Worm (Caenorhabditis elegans) whole organism, midembryonic: Measurements from ENCODE around the gene sre-32.
A peak's percentile ranks its signal among the peaks of the same experiment; 100 is the strongest.

ENCODE experiments used
- T22C8.4 ChIP-seq: fragments of 200-800 bp; sonication (Bioruptor generic); IDR thresholded peaks from 2 replicates; pipeline ENCODE4 v1.3.6; 2022; ENCODE audit warnings: missing genetic modification characterization, missing compliant biosample characterization
- cog-1 ChIP-seq: sonication (generic microtip); optimal IDR thresholded peaks from 2 replicates; lab custom pipeline; 2016; ENCODE audit warnings: missing genetic modification characterization, missing compliant biosample characterization
- flt-1 ChIP-seq: fragments of 200-800 bp; sonication (Bioruptor generic); IDR thresholded peaks from 2 replicates; pipeline ENCODE4 v1.3.6; 2022; ENCODE audit warnings: missing genetic modification characterization, missing compliant biosample characterization
- klf-2 ChIP-seq: fragments of 200-800 bp; sonication (Bioruptor generic); conservative IDR thresholded peaks from 2 replicates; pipeline ENCODE4 v1.3.6; 2022; ENCODE audit warnings: missing genetic modification reagents, missing genetic modification characterization, missing compliant biosample characterization
- med-1 ChIP-seq: sonication (generic microtip); optimal IDR thresholded peaks from 2 replicates; lab custom pipeline; 2017; ENCODE audit warnings: missing genetic modification characterization, mild to moderate bottlenecking, missing compliant biosample characterization, antibody characterized with exemption, missing genetic modification reagents; ENCODE audit not compliant: insufficient read depth
- ref-1 ChIP-seq: fragments of 200-800 bp; sonication (Bioruptor generic); conservative IDR thresholded peaks from 2 replicates; pipeline ENCODE4 v1.3.6; 2022; ENCODE audit warnings: missing genetic modification reagents, missing genetic modification characterization, missing compliant biosample characterization
- tab-1 ChIP-seq: fragments of 200-800 bp; sonication (Bioruptor generic); IDR thresholded peaks from 2 replicates; pipeline ENCODE4 v1.3.6; 2022; ENCODE audit warnings: missing genetic modification characterization, missing compliant biosample characterization
- ztf-23 ChIP-seq: fragments of 200-800 bp; sonication (Bioruptor generic); IDR thresholded peaks from 2 replicates; pipeline ENCODE4 v1.3.6; 2022; ENCODE audit warnings: missing genetic modification reagents, missing genetic modification characterization, missing compliant biosample characterization
- ztf-29 ChIP-seq: fragments of 200-800 bp; sonication (Bioruptor generic); IDR thresholded peaks from 2 replicates; pipeline ENCODE4 v1.3.6; 2022; ENCODE audit warnings: missing genetic modification reagents, missing genetic modification characterization, missing compliant biosample characterization

Gene sre-32

DNA sequence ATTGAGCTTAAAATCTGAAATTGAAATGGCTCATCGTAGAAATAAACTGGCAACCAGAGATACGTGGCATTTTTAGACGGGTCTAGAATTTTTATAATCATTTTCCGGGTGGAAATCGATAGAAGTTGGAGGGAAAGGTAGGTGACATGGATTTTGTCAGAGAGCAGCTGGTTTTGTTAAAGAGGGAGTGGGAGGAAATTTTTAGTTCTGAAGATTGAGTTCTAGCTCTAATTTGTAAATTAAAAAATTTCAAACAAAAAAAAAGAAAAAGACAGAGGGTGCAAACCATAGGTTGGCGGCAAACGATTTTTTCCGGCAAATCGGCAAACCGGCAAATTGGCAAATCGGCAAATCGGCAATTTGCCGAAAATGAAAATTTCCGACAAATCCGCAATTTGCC lies at the start of gene sre-32:
TSS of gene sre-32 (minus strand) at position 101 of the 400 bp plus-strand sequence.
- TF ChIP-seq flt-1 (GFP tag; lab: Robert Waterston, UW) (no peak), tab-1 (0 out of 2 replicates have a peak, but pooled peaks have one; percentile 42)

DNA sequence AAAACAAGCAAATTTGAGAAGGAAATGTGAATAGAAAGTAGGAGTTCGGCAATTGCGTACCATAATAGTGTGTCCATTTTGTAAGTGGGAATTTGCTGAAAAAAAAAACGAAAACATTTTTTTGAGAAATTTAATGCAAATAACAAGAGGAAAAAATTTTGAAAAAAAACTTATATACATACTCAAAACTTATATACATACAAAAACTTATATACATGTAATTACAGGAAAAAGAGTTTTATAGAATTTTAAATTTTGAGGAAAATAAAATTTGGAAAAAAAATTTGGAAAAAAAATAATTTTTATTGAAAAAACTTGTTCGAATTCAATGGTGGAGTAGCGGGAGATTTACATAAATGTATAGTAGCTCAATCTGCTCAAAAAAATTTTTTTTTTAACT lies 46.3 kb upstream of the sre-32 start, which contains the start of gene ador-1:
TSS of gene ador-1 (minus strand) at position 101 of the 400 bp plus-strand sequence.
- TF ChIP-seq klf-2 (GFP tag; lab: Robert Waterston, UW) (no peak), med-1 (GFP tag; lab: Kevin White, UChicago) (no peak), ztf-29 (GFP tag; lab: Robert Waterston, UW) (no peak), ztf-23 (GFP tag; lab: Robert Waterston, UW) (no peak), flt-1 (GFP tag; lab: Robert Waterston, UW) (no peak), ref-1 (GFP tag; lab: Robert Waterston, UW) (no peak), tab-1 (no peak), cog-1 (no peak), T22C8.4 (GFP tag; lab: Robert Waterston, UW) (no peak)

DNA sequence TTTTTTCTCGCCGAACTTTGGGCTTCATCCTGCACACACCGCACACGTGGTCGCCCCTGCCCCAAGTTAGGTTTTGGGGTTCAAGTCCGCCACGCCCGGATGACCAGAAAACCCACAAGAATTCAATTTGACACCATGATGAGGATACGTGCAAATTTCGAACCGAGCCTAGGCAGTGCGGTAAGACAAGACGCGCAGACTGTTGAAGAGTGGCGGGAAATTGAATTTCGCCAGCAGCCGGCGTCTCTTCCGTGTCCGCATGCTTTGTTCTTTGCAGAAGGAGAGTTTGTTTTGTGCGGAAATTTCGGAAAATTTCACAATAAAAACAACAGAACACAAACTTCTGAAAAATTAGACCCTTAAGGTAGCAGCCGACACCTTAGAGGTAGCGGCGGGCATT lies 43.4 kb upstream of the sre-32 start:
- TF ChIP-seq tab-1: no peak
- no peak for TF ChIP-seq med-1 (GFP tag; lab: Kevin White, UChicago)
- TF ChIP-seq ref-1 (GFP tag; lab: Robert Waterston, UW): no peak
- no peak for TF ChIP-seq ztf-23 (GFP tag; lab: Robert Waterston, UW)
- TF ChIP-seq T22C8.4 (GFP tag; lab: Robert Waterston, UW): no peak
- TF ChIP-seq ztf-29 (GFP tag; lab: Robert Waterston, UW): no peak
- no peak for TF ChIP-seq cog-1
- TF ChIP-seq flt-1 (GFP tag; lab: Robert Waterston, UW): no peak
- no peak for TF ChIP-seq klf-2 (GFP tag; lab: Robert Waterston, UW)

DNA sequence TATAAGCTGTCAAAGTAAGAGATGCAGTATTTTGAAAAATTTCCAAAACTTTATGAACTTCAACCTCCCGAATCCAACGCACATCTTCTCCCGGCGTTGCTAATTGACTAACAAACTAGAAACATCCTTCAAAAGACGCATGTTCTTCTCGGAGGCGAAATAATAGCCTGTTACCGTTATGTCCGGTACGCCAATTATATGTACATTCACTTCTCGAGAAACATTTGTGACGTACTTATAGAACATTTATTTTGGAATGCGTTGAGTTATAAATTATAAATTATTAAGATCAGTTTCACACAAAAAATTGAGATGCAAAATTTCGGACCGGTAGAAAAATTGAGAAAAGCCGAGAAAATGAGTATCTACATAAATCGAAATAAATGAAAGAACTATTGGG lies 40.4 kb upstream of the sre-32 start, which contains the start of gene T21B4.3:
TSS of gene T21B4.3 (minus strand) at position 101 of the 400 bp plus-strand sequence.
- TF ChIP-seq cog-1: no peak
- no peak for TF ChIP-seq ref-1 (GFP tag; lab: Robert Waterston, UW)
- no peak for TF ChIP-seq ztf-23 (GFP tag; lab: Robert Waterston, UW)
- TF ChIP-seq flt-1 (GFP tag; lab: Robert Waterston, UW): no peak
- TF ChIP-seq med-1 (GFP tag; lab: Kevin White, UChicago): no peak
- TF ChIP-seq T22C8.4 (GFP tag; lab: Robert Waterston, UW): no peak
- no peak for TF ChIP-seq tab-1
- TF ChIP-seq ztf-29 (GFP tag; lab: Robert Waterston, UW): no peak
- TF ChIP-seq klf-2 (GFP tag; lab: Robert Waterston, UW): no peak

DNA sequence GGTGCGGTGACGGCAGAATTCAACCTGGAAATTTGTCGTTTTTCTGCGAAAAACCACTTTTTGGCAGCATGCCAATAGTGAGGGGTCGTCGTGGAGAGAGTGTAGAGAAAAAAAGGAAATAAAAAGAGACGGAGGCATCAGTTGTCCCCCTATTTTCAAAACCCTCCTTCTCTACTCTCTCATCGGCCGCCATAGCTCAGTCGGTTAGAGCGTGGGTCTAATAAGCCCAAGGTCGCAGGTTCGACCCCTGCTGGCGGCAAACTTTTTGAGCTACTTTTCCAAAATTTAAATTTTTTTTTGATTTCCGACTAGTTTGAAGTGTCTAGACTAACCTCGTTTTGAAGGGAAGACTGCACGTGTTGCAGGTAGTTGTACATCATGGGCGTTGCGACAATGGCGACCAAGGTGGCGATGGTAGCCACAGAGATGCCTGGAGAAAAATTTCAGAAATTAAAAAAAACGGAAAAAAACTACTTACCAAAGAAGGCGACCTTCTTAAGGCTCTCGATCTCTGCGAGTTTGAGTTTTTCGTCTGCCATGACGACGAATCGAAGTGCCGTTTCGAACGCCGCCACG lies 38.1 kb upstream of the sre-32 start, which contains the start of gene col-85:
TSS of gene col-85 (minus strand) at position 540 of the 576 bp plus-strand sequence.
- peak; percentile 98 for TF ChIP-seq ztf-23 (GFP tag; lab: Robert Waterston, UW)
- peak; percentile 97 for TF ChIP-seq flt-1 (GFP tag; lab: Robert Waterston, UW)
- peak; percentile 73 for TF ChIP-seq med-1 (GFP tag; lab: Kevin White, UChicago)
- peak; percentile 100 for TF ChIP-seq ztf-29 (GFP tag; lab: Robert Waterston, UW)
- peak; percentile 98 for TF ChIP-seq klf-2 (GFP tag; lab: Robert Waterston, UW)
- TF ChIP-seq T22C8.4 (GFP tag; lab: Robert Waterston, UW): peak; percentile 96
- peak; percentile 83 for TF ChIP-seq cog-1
- TF ChIP-seq tab-1: peak; percentile 98
- peak; percentile 88 for TF ChIP-seq ref-1 (GFP tag; lab: Robert Waterston, UW)

DNA sequence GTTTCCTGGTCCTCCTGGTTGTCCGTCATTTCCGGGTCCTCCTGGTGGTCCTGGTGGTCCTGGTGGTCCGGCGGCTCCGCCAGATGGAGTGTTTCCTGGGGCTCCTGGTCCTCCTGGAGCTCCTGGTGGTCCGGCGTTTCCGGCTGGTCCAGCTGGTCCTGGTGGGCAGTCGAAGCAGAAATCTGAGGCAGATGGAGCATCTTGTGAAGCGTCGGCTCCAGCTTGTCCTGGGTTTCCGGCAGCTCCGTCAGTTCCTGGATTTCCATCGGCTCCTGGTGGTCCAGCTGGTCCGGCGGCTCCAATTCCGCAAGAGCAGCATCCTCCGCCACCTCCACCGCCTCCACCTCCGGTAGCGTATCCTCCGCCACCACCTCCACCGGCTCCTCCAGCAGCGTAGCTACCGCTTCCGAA lies 37.5 kb upstream of the sre-32 start:
- TF ChIP-seq ref-1 (GFP tag; lab: Robert Waterston, UW) (no peak), med-1 (GFP tag; lab: Kevin White, UChicago) (no peak), tab-1 (no peak), ztf-29 (GFP tag; lab: Robert Waterston, UW) (no peak), flt-1 (GFP tag; lab: Robert Waterston, UW) (no peak), cog-1 (no peak), ztf-23 (GFP tag; lab: Robert Waterston, UW) (no peak), klf-2 (GFP tag; lab: Robert Waterston, UW) (no peak), T22C8.4 (GFP tag; lab: Robert Waterston, UW) (no peak)

DNA sequence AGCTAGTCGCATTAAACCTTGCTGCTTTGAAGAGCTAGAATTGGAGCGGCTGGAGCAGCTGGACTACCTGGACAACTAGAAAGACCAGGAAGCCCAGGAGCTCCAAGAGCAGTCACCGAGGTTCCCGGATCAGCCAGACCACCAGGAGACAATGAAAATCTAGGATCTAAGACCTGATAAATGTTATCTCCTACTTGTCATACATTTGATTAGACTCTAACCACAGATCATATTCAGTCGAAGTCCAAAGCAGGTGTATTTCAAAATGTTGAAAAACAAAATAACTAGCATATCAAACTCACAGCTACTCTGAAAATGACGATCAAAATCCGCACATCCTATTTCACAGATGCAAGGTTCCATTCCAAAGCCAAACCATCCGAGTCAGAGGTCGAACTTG lies 35.4 kb upstream of the sre-32 start, which contains the start of gene srz-6:
TSS of gene srz-6 (plus strand) at position 301 of the 400 bp plus-strand sequence.
- TF ChIP-seq ztf-23 (GFP tag; lab: Robert Waterston, UW) (no peak), T22C8.4 (GFP tag; lab: Robert Waterston, UW) (no peak), ref-1 (GFP tag; lab: Robert Waterston, UW) (no peak), flt-1 (GFP tag; lab: Robert Waterston, UW) (no peak), ztf-29 (GFP tag; lab: Robert Waterston, UW) (no peak), tab-1 (no peak)

DNA sequence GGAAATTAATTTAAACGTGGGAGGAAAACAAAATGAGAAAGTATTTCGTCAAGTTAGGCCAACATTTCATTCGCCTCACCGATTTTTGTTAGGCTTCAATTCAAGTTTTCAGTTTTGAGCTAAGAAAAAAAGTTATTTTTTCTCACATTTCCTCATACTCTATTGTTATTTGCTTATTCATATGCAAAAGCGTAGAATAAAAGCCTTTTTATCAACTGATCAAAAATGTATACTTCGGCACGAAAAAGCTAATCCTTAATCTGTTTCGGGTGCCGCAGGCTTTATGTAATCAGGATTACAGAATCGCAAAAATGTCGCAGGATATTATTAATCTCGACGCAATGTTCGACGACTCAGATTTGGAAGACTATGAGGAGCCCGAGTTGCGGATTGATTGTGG lies 33.4 kb upstream of the sre-32 start, which contains the start of gene T21B4.15:
TSS of gene T21B4.15 (plus strand) at position 301 of the 400 bp plus-strand sequence.
- TF ChIP-seq med-1 (GFP tag; lab: Kevin White, UChicago): no peak
- no peak for TF ChIP-seq ref-1 (GFP tag; lab: Robert Waterston, UW)
- TF ChIP-seq tab-1: no peak

DNA sequence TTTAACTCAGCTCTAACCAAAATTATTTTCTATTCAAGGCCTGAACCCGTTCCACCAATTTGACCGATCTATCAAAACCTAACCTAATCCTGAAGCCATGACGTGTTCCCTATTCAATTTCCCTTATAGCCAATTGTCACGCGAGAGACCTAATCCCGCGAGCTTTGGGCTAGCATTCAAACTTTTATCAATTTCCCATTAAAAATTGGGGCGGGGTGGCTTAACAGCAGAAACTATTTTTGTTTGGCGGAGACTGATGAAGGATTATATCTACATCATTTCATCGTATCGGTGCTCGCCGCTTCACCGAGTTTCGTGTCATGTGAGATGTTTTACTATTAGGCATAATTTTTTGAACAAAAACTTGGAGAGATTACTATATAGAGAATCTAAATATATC lies 32.3 kb upstream of the sre-32 start:
- TF ChIP-seq cog-1 (no peak), med-1 (GFP tag; lab: Kevin White, UChicago) (no peak), T22C8.4 (GFP tag; lab: Robert Waterston, UW) (no peak), ztf-29 (GFP tag; lab: Robert Waterston, UW) (no peak), klf-2 (GFP tag; lab: Robert Waterston, UW) (no peak), ref-1 (GFP tag; lab: Robert Waterston, UW) (no peak)
